Fruit fly (Drosophila melanogaster): ENCODE measurements around the gene CG16820.
"Not testable (repeated sequence)": the region's sequence is repeated elsewhere in the genome, so short reads cannot be mapped to it uniquely, and the experiment has no call there.

The CG16820 gene

DNA sequence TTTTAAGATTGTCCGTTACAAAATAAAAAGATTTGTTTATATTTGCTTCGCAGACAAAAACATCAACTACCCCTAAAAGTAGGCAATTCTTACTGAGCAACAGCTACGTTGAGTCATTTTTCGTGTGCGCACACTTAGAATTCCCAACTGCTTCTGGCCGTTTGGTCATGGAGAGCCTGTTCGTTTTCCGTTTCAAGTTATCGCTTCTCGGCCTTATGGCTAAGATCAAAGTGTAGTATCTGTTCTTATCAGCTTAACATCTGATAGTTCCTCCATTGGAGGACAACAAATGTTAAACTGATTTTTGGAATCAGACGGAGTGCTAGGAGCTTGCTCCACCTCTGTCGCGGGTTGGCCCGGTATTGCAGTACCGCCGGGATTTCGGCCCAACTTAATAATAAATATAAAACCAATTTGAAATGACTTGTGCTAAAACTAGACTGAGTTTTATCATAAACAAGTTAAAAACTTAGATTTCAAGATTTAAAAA, 30.3 kb upstream of the CG16820 start (continued):
- TF ChIP-seq CG14014 (GFP tag; IDR thresholded peaks at IDR 0.05) (peak; percentile 41; the same call in 1 of the 2 replicates), repo (GFP tag; optimal IDR thresholded peaks at IDR 0.05) (peak; percentile 73), zen (tag; optimal IDR thresholded peaks at IDR 0.05) (peak; percentile 59), CG17359 (tag; optimal IDR thresholded peaks at IDR 0.05) (peak; percentile 83), cas (GFP tag; IDR thresholded peaks at IDR 0.05) (peak; percentile 68), CG13624 (GFP tag; optimal IDR thresholded peaks at IDR 0.05) (peak; percentile 71), CG15514 (GFP tag; optimal IDR thresholded peaks at IDR 0.05) (peak; percentile 28), CG7987 (GFP tag; optimal IDR thresholded peaks at IDR 0.05) (peak; percentile 59), abd-A (tag; optimal IDR thresholded peaks at IDR 0.05) (peak; percentile 76), NK7.1 (GFP tag; optimal IDR thresholded peaks at IDR 0.05) (peak; percentile 3), fd64A (GFP tag; optimal IDR thresholded peaks at IDR 0.05) (peak; percentile 35), trh (GFP tag; optimal IDR thresholded peaks at IDR 0.05) (peak; percentile 8), Drgx (GFP tag; IDR thresholded peaks at IDR 0.05) (peak; percentile 61), slbo (GFP tag; IDR thresholded peaks at IDR 0.05) (peak; percentile 80), grn (GFP tag; optimal IDR thresholded peaks at IDR 0.05) (peak; percentile 81), CG11247 (GFP tag; IDR thresholded peaks at IDR 0.05) (peak; percentile 70), CG13424 (tag; optimal IDR thresholded peaks at IDR 0.05) (peak; percentile 1), CG1647 (GFP tag; optimal IDR thresholded peaks at IDR 0.05) (peak; percentile 74), Atf6 (GFP tag; IDR thresholded peaks at IDR 0.05) (peak; percentile 49; the same call in 1 of the 2 replicates), Awh (GFP tag; IDR thresholded peaks at IDR 0.05) (peak; percentile 62; the same call in 1 of the 2 replicates), grau (tag; optimal IDR thresholded peaks at IDR 0.05) (peak; percentile 41), Bgb (GFP tag; IDR thresholded peaks at IDR 0.05; ENCODE audit: partially characterized antibody) (peak; percentile 73), CG11695 (GFP tag; IDR thresholded peaks at IDR 0.05) (peak; percentile 42; the same call in 1 of the 3 replicates), z (GFP tag; IDR thresholded peaks at IDR 0.05) (peak; percentile 59; the same call in 2 of the 3 replicates), mam (GFP tag; optimal IDR thresholded peaks at IDR 0.05) (peak; percentile 36), inv (GFP tag; IDR thresholded peaks at IDR 0.05; ENCODE audit: partially characterized antibody) (peak; percentile 33; the same call in 1 of the 2 replicates), Max (GFP tag; optimal IDR thresholded peaks at IDR 0.05) (peak; percentile 56), bab2 (GFP tag; optimal IDR thresholded peaks at IDR 0.05) (peak; percentile 14), prd (GFP tag; IDR thresholded peaks at IDR 0.05) (peak; percentile 67), Trl (GFP tag; optimal IDR thresholded peaks at IDR 0.05) (peak; percentile 75), phol (tag; optimal IDR thresholded peaks at IDR 0.05) (peak; percentile 7), lbe (GFP tag; optimal IDR thresholded peaks at IDR 0.05) (peak; percentile 40), vfl (GFP tag; optimal IDR thresholded peaks at IDR 0.05) (peak; percentile 21), Ptx1 (GFP tag; IDR thresholded peaks at IDR 0.05) (peak; percentile 43; the same call in 1 of the 2 replicates), bcd (GFP tag; optimal IDR thresholded peaks at IDR 0.05) (peak; percentile 54), stc (GFP tag; IDR thresholded peaks at IDR 0.05) (peak; percentile 50; the same call in 1 of the 2 replicates), lab (GFP tag; optimal IDR thresholded peaks at IDR 0.05) (peak; percentile 74), ase (GFP tag; IDR thresholded peaks at IDR 0.05) (0 out of 3 replicates have a peak, but pooled peaks have one; percentile 43), Dbx (GFP tag; IDR thresholded peaks at IDR 0.05) (peak; percentile 86), CG1602 (GFP tag; optimal IDR thresholded peaks at IDR 0.05) (peak; percentile 6), ci (GFP tag; IDR thresholded peaks at IDR 0.05) (peak; percentile 74), chif (GFP tag; optimal IDR thresholded peaks at IDR 0.05) (peak in 1 of 2 experiments; percentile 52), CG7786 (GFP tag; optimal IDR thresholded peaks at IDR 0.05) (peak; percentile 47), jumu (GFP tag; optimal IDR thresholded peaks at IDR 0.05) (peak; percentile 43), ken (GFP tag; IDR thresholded peaks at IDR 0.05) (peak; percentile 65; the same call in 2 of the 3 replicates), CG31224 (GFP tag; IDR thresholded peaks at IDR 0.05) (peak; percentile 33; the same call in 1 of the 2 replicates), CG6791 (GFP tag; IDR thresholded peaks at IDR 0.05; ENCODE audit: partially characterized antibody) (0 out of 3 replicates have a peak, but pooled peaks have one; percentile 63), CG13296 (GFP tag; optimal IDR thresholded peaks at IDR 0.05) (peak; percentile 25), CG18262 (tag; optimal IDR thresholded peaks at IDR 0.05) (peak; percentile 44)
- TF ChIP-seq prd, Trl (optimal IDR thresholded peaks at IDR 0.05): not testable (repeated sequence)

All from whole organism, embryonic.